Fruit fly (Drosophila melanogaster) S2 (cell line): ENCODE measurements around the gene HIP.
A peak's percentile ranks its signal among the peaks of the same experiment; 100 is the strongest.

Experiments used
- CG8478 ChIP-seq: fragments of >200 bp; optimal IDR thresholded peaks from 2 replicates; lab custom pipeline; 2018
- CTCF ChIP-seq, 2 experiments: fragments of >200 bp; optimal IDR thresholded peaks; 2 replicates each; lab custom pipeline; 2018

DNA sequence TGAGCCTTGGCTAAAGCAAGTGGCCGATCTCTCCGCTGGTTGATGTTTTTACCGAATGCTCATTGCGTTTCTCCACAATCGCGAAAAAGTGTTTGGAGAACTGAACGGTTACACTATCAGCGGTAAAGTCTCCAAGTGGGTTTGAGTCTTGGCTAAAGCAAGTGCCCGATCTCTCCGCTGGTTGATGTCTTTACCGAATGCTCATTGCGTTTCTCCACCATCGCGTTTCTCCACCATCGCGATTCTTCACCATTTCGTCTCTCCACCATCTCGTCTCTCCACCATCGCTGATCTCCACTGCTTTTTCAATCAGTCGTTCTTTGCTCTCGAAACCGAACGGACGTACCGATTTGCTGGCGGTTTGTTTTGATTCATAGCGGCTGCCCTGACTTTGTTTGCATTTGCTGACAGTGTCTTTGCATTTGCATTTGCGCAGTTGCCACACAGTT, 12.4 kb downstream of the HIP start, which contains the start of gene ec:
- TF ChIP-seq CG8478 (lab: Kevin White, UChicago) (no peak), CTCF (optimal IDR thresholded peaks at IDR 0.05; lab: Kevin White, UChicago) (peak; percentile 79 to 88)
